Worm (Caenorhabditis elegans) whole organism, L1 larva: Measurements from ENCODE around the gene dhs-8.
A peak's percentile ranks its signal among the peaks of the same experiment; 100 is the strongest.

Source experiments
- C34B4.2 ChIP-seq: sonication (generic microtip); optimal IDR thresholded peaks from 2 replicates; lab custom pipeline; 2017; ENCODE audit warnings: mild to moderate bottlenecking, missing genetic modification characterization, missing compliant biosample characterization
- F16B12.6 ChIP-seq: fragments of 150-350 bp; optimal IDR thresholded peaks from 2 replicates; lab custom pipeline; 2014; ENCODE audit warnings: missing biosample characterization, missing genetic modification characterization
- aha-1 ChIP-seq: fragments of 150-350 bp; optimal IDR thresholded peaks from 2 replicates; lab custom pipeline; 2014; ENCODE audit warnings: missing biosample characterization, missing genetic modification characterization
- ceh-63 ChIP-seq: fragments of 200-800 bp; sonication (Bioruptor generic); optimal IDR thresholded peaks from 2 replicates; lab custom pipeline; 2018; ENCODE audit warnings: mild to moderate bottlenecking, missing genetic modification characterization, missing compliant biosample characterization
- ceh-8 ChIP-seq: fragments of 200-800 bp; sonication (Bioruptor generic); optimal IDR thresholded peaks from 2 replicates; lab custom pipeline; 2018; ENCODE audit warnings: mild to moderate bottlenecking, missing genetic modification characterization, moderate library complexity, missing compliant biosample characterization
- ceh-90 ChIP-seq: sonication (generic microtip); optimal IDR thresholded peaks from 2 replicates; lab custom pipeline; 2016; ENCODE audit warnings: missing genetic modification characterization, missing compliant biosample characterization
- dpl-1 ChIP-seq, 3 experiments: fragments of 150-350 bp in 2 of 3; sonication (generic microtip) in 1 of 3; optimal IDR thresholded peaks; 2 replicates each; lab custom pipeline; 2014 to 2017; ENCODE audit warnings: missing biosample characterization in 3 of 3, missing genetic modification characterization in 3 of 3, missing genetic modification reagents in 3 of 3
- dsc-1 ChIP-seq: sonication (generic microtip); optimal IDR thresholded peaks from 2 replicates; lab custom pipeline; 2016; ENCODE audit warnings: mild to moderate bottlenecking, missing genetic modification characterization, missing compliant biosample characterization
- efl-1 ChIP-seq, 4 experiments: fragments of 150-350 bp; optimal IDR thresholded peaks in 3 of 4; peaks in 1 of 4; 1 replicate in 1 of 4; 2 replicates in 3 of 4; lab custom pipeline; 2014; ENCODE audit warnings: missing biosample characterization in 2 of 4, missing genetic modification characterization in 2 of 4, missing genetic modification reagents in 2 of 4
- efl-3 ChIP-seq: fragments of 200-800 bp; sonication (Bioruptor generic); optimal IDR thresholded peaks from 2 replicates; lab custom pipeline; 2018; ENCODE audit warnings: mild to moderate bottlenecking, missing genetic modification characterization, missing compliant biosample characterization
- elt-2 ChIP-seq: sonication (generic microtip); optimal IDR thresholded peaks from 2 replicates; lab custom pipeline; 2016; ENCODE audit warnings: missing genetic modification characterization, mild to moderate bottlenecking, inconsistent platforms, missing compliant biosample characterization, missing genetic modification reagents
- elt-3 ChIP-seq, 6 experiments: fragments of 150-350 bp in 1 of 6; sonication (generic microtip); optimal IDR thresholded peaks; 2 replicates each; lab custom pipeline; 2017 to 2018; ENCODE audit warnings: missing biosample characterization in 6 of 6, missing genetic modification characterization in 6 of 6, inconsistent platforms in 1 of 6
- fkh-10 ChIP-seq: sonication (generic microtip); optimal IDR thresholded peaks from 2 replicates; lab custom pipeline; 2017; ENCODE audit warnings: missing biosample characterization, missing genetic modification reagents, missing genetic modification characterization
- fkh-4 ChIP-seq: sonication (generic microtip); optimal IDR thresholded peaks from 2 replicates; lab custom pipeline; 2016; ENCODE audit warnings: missing compliant biosample characterization, missing genetic modification characterization, borderline replicate concordance
- fos-1 ChIP-seq: fragments of 150-350 bp; optimal IDR thresholded peaks from 2 replicates; lab custom pipeline; 2014; ENCODE audit warnings: missing biosample characterization, missing genetic modification characterization
- grh-1 ChIP-seq: fragments of 200-800 bp; sonication (Bioruptor generic); IDR thresholded peaks from 2 replicates; pipeline ENCODE4 v1.3.6; 2022; ENCODE audit warnings: missing genetic modification reagents, missing genetic modification characterization, missing compliant biosample characterization
- hlh-4 ChIP-seq: sonication (generic microtip); optimal IDR thresholded peaks from 2 replicates; lab custom pipeline; 2016; ENCODE audit warnings: mild to moderate bottlenecking, missing genetic modification characterization, missing compliant biosample characterization
- irx-1 ChIP-seq: sonication (generic microtip); optimal IDR thresholded peaks from 2 replicates; lab custom pipeline; 2016; ENCODE audit warnings: missing genetic modification characterization, missing compliant biosample characterization
- isw-1 ChIP-seq: fragments of 200-800 bp; sonication (Bioruptor generic); IDR thresholded peaks from 2 replicates; pipeline ENCODE4 v1.3.6; 2022; ENCODE audit warnings: missing genetic modification characterization, missing compliant biosample characterization
- jun-1 ChIP-seq: fragments of 150-350 bp; optimal IDR thresholded peaks from 2 replicates; lab custom pipeline; 2014; ENCODE audit warnings: missing biosample characterization, missing genetic modification reagents, missing genetic modification characterization
- lin-14 ChIP-seq: fragments of 200-800 bp; sonication (Bioruptor generic); optimal IDR thresholded peaks from 2 replicates; lab custom pipeline; 2018; ENCODE audit warnings: mild to moderate bottlenecking, missing genetic modification characterization, moderate library complexity, missing compliant biosample characterization
- lin-15B ChIP-seq: fragments of 150-350 bp; sonication (generic microtip); optimal IDR thresholded peaks from 3 replicates; lab custom pipeline; 2014; ENCODE audit warnings: missing biosample characterization, missing genetic modification characterization
- lin-39 ChIP-seq: fragments of 150-350 bp; optimal IDR thresholded peaks from 2 replicates; lab custom pipeline; 2014; ENCODE audit warnings: missing biosample characterization, missing genetic modification reagents, missing genetic modification characterization
- lir-3 ChIP-seq: sonication (generic microtip); optimal IDR thresholded peaks from 2 replicates; lab custom pipeline; 2016; ENCODE audit warnings: mild to moderate bottlenecking, missing genetic modification characterization, moderate library complexity, missing compliant biosample characterization; ENCODE audit not compliant: poor library complexity
- mdl-1 ChIP-seq, 2 experiments: fragments of 150-350 bp; optimal IDR thresholded peaks; 2 replicates each; lab custom pipeline; 2014 to 2017; ENCODE audit warnings: missing biosample characterization in 2 of 2, missing genetic modification characterization in 2 of 2, inconsistent platforms in 1 of 2
- mef-2 ChIP-seq: fragments of 150-350 bp; optimal IDR thresholded peaks from 2 replicates; lab custom pipeline; 2014; ENCODE audit warnings: missing biosample characterization, missing genetic modification characterization
- nhr-19 ChIP-seq: fragments of 200-800 bp; sonication (Bioruptor generic); conservative IDR thresholded peaks from 2 replicates; pipeline ENCODE4 v1.3.6; 2022; ENCODE audit warnings: missing genetic modification characterization, missing compliant biosample characterization
- nhr-237 ChIP-seq: fragments of 150-350 bp; optimal IDR thresholded peaks from 2 replicates; lab custom pipeline; 2014; ENCODE audit warnings: missing biosample characterization, missing genetic modification characterization
- nhr-28 ChIP-seq: fragments of 150-350 bp; optimal IDR thresholded peaks from 2 replicates; lab custom pipeline; 2014; ENCODE audit warnings: missing biosample characterization, missing genetic modification characterization
- nhr-47 ChIP-seq: sonication (generic microtip); optimal IDR thresholded peaks from 2 replicates; lab custom pipeline; 2016; ENCODE audit warnings: mild to moderate bottlenecking, missing genetic modification characterization, moderate library complexity, missing compliant biosample characterization
- nhr-71 ChIP-seq: sonication (generic microtip); optimal IDR thresholded peaks from 2 replicates; lab custom pipeline; 2016; ENCODE audit warnings: mild to moderate bottlenecking, missing genetic modification characterization, moderate library complexity, missing compliant biosample characterization
- nhr-84 ChIP-seq: sonication (generic microtip); optimal IDR thresholded peaks from 2 replicates; lab custom pipeline; 2017; ENCODE audit warnings: missing biosample characterization, missing genetic modification characterization
- nhr-85 ChIP-seq: sonication (generic microtip); peaks from one replicate; lab custom pipeline; 2016; ENCODE audit warnings: missing genetic modification characterization, inconsistent platforms, missing compliant biosample characterization
- nhr-90 ChIP-seq: sonication (generic microtip); optimal IDR thresholded peaks from 2 replicates; lab custom pipeline; 2016; ENCODE audit warnings: mild to moderate bottlenecking, missing genetic modification characterization, missing compliant biosample characterization; ENCODE audit not compliant: poor library complexity
- pax-3 ChIP-seq: fragments of 200-800 bp; sonication (Bioruptor generic); optimal IDR thresholded peaks from 2 replicates; lab custom pipeline; 2018; ENCODE audit warnings: mild to moderate bottlenecking, missing genetic modification characterization, moderate library complexity, missing compliant biosample characterization
- skn-1 ChIP-seq: fragments of 150-350 bp; optimal IDR thresholded peaks from 2 replicates; lab custom pipeline; 2014; ENCODE audit warnings: missing biosample characterization, missing genetic modification characterization
- snu-23 ChIP-seq: sonication (generic microtip); optimal IDR thresholded peaks from 2 replicates; lab custom pipeline; 2016; ENCODE audit warnings: missing genetic modification characterization, missing compliant biosample characterization
- sox-4 ChIP-seq: sonication (generic microtip); optimal IDR thresholded peaks from 2 replicates; lab custom pipeline; 2016; ENCODE audit warnings: missing genetic modification characterization, missing compliant biosample characterization
- tbx-2 ChIP-seq: sonication (generic microtip); optimal IDR thresholded peaks from 2 replicates; lab custom pipeline; 2016; ENCODE audit warnings: missing genetic modification characterization, missing compliant biosample characterization
- tlp-1 ChIP-seq: fragments of 150-350 bp; optimal IDR thresholded peaks from 2 replicates; lab custom pipeline; 2014; ENCODE audit warnings: missing biosample characterization, missing genetic modification characterization
- unc-130 ChIP-seq: fragments of 150-350 bp; optimal IDR thresholded peaks from 2 replicates; lab custom pipeline; 2017; ENCODE audit warnings: missing biosample characterization, missing genetic modification characterization, inconsistent platforms
- unc-30 ChIP-seq: sonication (generic microtip); optimal IDR thresholded peaks from 2 replicates; lab custom pipeline; 2017; ENCODE audit warnings: missing biosample characterization, missing genetic modification characterization
- unc-62 ChIP-seq: fragments of 150-350 bp; optimal IDR thresholded peaks from 2 replicates; lab custom pipeline; 2014; ENCODE audit warnings: missing biosample characterization, missing genetic modification reagents, missing genetic modification characterization
- unc-86 ChIP-seq: sonication (generic microtip); optimal IDR thresholded peaks from 2 replicates; lab custom pipeline; 2016; ENCODE audit warnings: missing genetic modification characterization, missing compliant biosample characterization
- unc-98 ChIP-seq: fragments of 200-800 bp; sonication (Bioruptor generic); IDR thresholded peaks from 2 replicates; pipeline ENCODE4 v1.3.6; 2022; ENCODE audit warnings: missing genetic modification characterization, missing compliant biosample characterization
- xbp-1 ChIP-seq: sonication (generic microtip); optimal IDR thresholded peaks from 2 replicates; lab custom pipeline; 2016; ENCODE audit warnings: missing genetic modification characterization, missing compliant biosample characterization
- zag-1 ChIP-seq: fragments of 150-350 bp; optimal IDR thresholded peaks from 2 replicates; lab custom pipeline; 2014; ENCODE audit warnings: missing biosample characterization, missing genetic modification characterization
- ztf-11 ChIP-seq, 2 experiments: sonication (generic microtip); optimal IDR thresholded peaks; 2 replicates each; lab custom pipeline; 2016 to 2017; ENCODE audit warnings: missing genetic modification characterization in 2 of 2, missing biosample characterization in 1 of 2, missing compliant biosample characterization in 1 of 2
- ztf-4 ChIP-seq: fragments of 150-350 bp; optimal IDR thresholded peaks from 2 replicates; lab custom pipeline; 2014; ENCODE audit warnings: missing biosample characterization, missing genetic modification characterization

dhs-8 gene

ce11 chrII:14492592-14493196 is 5.1 kb upstream of the dhs-8 start:
- no peak for TF ChIP-seq fkh-4 (tag; lab: Kevin White, UChicago)
- no peak for TF ChIP-seq jun-1 (tag; lab: Kevin White, UChicago)
- no peak for TF ChIP-seq C34B4.2
- TF ChIP-seq ztf-4 = no peak
- no peak for TF ChIP-seq nhr-19 (GFP tag; lab: Robert Waterston, UW)
- no peak for TF ChIP-seq irx-1 (tag; lab: Kevin White, UChicago)
- TF ChIP-seq efl-3 = no peak
- TF ChIP-seq nhr-84 = no peak
- TF ChIP-seq tbx-2 (tag; lab: Kevin White, UChicago) = no peak
- no peak for TF ChIP-seq unc-62
- no peak for TF ChIP-seq sox-4 (tag; lab: Kevin White, UChicago)
- no peak for TF ChIP-seq aha-1 (tag; lab: Kevin White, UChicago)
- no peak for TF ChIP-seq unc-86 (tag; lab: Kevin White, UChicago)
- TF ChIP-seq efl-1 (optimal IDR thresholded peaks at IDR 0.05; lab: Kevin White, UChicago) = no peak
- TF ChIP-seq efl-1 (GFP tag; optimal IDR thresholded peaks at IDR 0.05 in 1 of 2; lab: Kevin White, UChicago) = no peak
- TF ChIP-seq lin-39 (tag; lab: Kevin White, UChicago) = no peak
- TF ChIP-seq pax-3 (tag; lab: Kevin White, UChicago) = no peak
- TF ChIP-seq snu-23 (GFP tag; lab: Kevin White, UChicago) = no peak

DNA sequence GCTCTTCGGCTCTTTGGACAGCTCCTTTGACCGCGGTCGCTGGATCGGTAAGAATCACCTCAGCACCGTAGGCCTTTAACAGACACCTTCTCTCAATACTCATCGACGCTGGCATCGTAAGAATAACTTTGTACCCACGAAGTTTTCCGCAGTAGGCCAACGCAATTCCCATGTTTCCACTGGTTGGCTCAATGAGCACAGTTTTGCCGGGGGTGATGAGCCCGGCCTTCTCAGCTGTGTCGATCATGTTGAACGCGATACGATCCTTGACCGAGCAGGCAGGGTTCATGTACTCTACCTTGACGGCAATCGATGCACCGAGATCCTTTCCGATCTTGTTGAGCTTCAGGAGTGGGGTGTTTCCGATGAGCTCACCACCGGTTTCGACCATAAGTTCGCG is 3.8 kb upstream of the dhs-8 start:
- no peak for TF ChIP-seq ceh-8 (GFP tag; lab: Kevin White, UChicago)
- TF ChIP-seq lin-15B (tag; lab: Kevin White, UChicago) = no peak
- no peak for TF ChIP-seq nhr-237 (tag; lab: Kevin White, UChicago)
- TF ChIP-seq hlh-4 = no peak
- no peak for TF ChIP-seq mdl-1 (tag; optimal IDR thresholded peaks at IDR 0.05; lab: Kevin White, UChicago)
- no peak for TF ChIP-seq F16B12.6 (tag; lab: Kevin White, UChicago)
- TF ChIP-seq fkh-4 (tag; lab: Kevin White, UChicago) = no peak
- no peak for TF ChIP-seq dsc-1 (tag; lab: Kevin White, UChicago)
- TF ChIP-seq zag-1 = no peak
- TF ChIP-seq grh-1 = no peak
- TF ChIP-seq nhr-47 (tag; lab: Kevin White, UChicago) = no peak
- TF ChIP-seq nhr-84 = no peak
- TF ChIP-seq ceh-63 = no peak
- no peak for TF ChIP-seq unc-30 (tag; lab: Kevin White, UChicago)

DNA sequence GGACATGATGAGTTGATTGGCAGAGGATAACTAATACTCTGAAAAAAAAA is 3.6 kb upstream of the dhs-8 start, which contains the start of gene cysl-2:
Gene cysl-2, minus strand, starts transcription at position 38 of the 50 bp plus-strand sequence.
- TF ChIP-seq sox-4 (tag; lab: Kevin White, UChicago) = no peak
- no peak for TF ChIP-seq ceh-90 (tag; lab: Kevin White, UChicago)
- TF ChIP-seq nhr-85 = no peak
- TF ChIP-seq fos-1 = no peak
- no peak for TF ChIP-seq nhr-90 (tag; lab: Kevin White, UChicago)
- TF ChIP-seq ztf-11 (tag; optimal IDR thresholded peaks at IDR 0.05; lab: Kevin White, UChicago) = no peak
- no peak for TF ChIP-seq nhr-28 (tag; lab: Kevin White, UChicago)
- no peak for TF ChIP-seq nhr-47 (tag; lab: Kevin White, UChicago)
- no peak for TF ChIP-seq C34B4.2
- TF ChIP-seq elt-3 (tag; optimal IDR thresholded peaks at IDR 0.05; lab: Kevin White, UChicago) = no peak
- TF ChIP-seq fkh-10 = no peak
- TF ChIP-seq, all 84 proteins: peak for 0

DNA sequence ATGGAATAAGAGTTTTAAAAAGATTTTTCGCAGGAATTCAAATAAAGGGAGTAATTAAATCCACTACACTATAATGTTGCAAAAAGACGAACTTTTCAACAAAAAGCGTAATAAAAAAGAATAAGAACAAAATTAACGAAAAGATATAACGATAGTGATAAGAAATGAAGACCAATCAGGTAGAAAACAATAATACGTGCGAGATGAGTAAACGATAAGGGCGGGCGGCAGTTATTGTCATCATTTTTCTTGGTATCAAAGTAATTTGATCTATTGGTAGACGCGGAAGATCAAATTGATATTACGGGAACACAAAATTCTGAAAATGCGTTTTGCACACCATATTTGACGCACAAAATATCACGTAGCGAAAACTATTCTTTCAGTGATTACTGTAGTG is 3.4 kb upstream of the dhs-8 start:
- TF ChIP-seq nhr-84 (no peak), sox-4 (tag; lab: Kevin White, UChicago) (no peak), mef-2 (tag; lab: Kevin White, UChicago) (no peak), lin-15B (tag; lab: Kevin White, UChicago) (no peak), ztf-4 (no peak), xbp-1 (tag; lab: Kevin White, UChicago) (no peak), dpl-1 (GFP tag; optimal IDR thresholded peaks at IDR 0.05; lab: Kevin White, UChicago) (no peak), unc-98 (GFP tag; lab: Robert Waterston, UW) (no peak), unc-130 (no peak), tlp-1 (no peak), nhr-71 (tag; lab: Kevin White, UChicago) (no peak), aha-1 (tag; lab: Kevin White, UChicago) (no peak), elt-2 (peak; percentile 49), efl-3 (no peak), lin-14 (GFP tag; lab: Kevin White, UChicago) (peak; percentile 19), lir-3 (tag; lab: Kevin White, UChicago) (no peak), isw-1 (no peak), nhr-90 (tag; lab: Kevin White, UChicago) (no peak), skn-1 (tag; lab: Kevin White, UChicago) (peak; percentile 30), pax-3 (tag; lab: Kevin White, UChicago) (no peak)
